Fruit fly (Drosophila melanogaster) whole organism, wandering third instar larva: Measurements from ENCODE around the gene cher.

Experiments
- Dfd ChIP-seq: fragments of >200 bp; optimal IDR thresholded peaks from 2 replicates; lab custom pipeline; 2017; ENCODE audit warnings: missing biosample characterization, missing genetic modification characterization
- Dif ChIP-seq: fragments of 200-275, 200-300 bp; sonication (Bioruptor generic); optimal IDR thresholded peaks from 2 replicates; lab custom pipeline; 2018; ENCODE audit warnings: missing biosample characterization, missing genetic modification characterization; ENCODE audit not compliant: partially characterized antibody
- HLH106 ChIP-seq: fragments of 200-800 bp; optimal IDR thresholded peaks from 3 replicates; lab custom pipeline; 2019; ENCODE audit warnings: missing biosample characterization, mild to moderate bottlenecking, missing genetic modification characterization, moderate library complexity
- Hr78 ChIP-seq: fragments of >200 bp; optimal IDR thresholded peaks from 2 replicates; lab custom pipeline; 2017; ENCODE audit warnings: missing biosample characterization, missing genetic modification characterization
- Jra ChIP-seq: sonication (Bioruptor generic); optimal IDR thresholded peaks from 2 replicates; lab custom pipeline; 2016; ENCODE audit warnings: missing biosample characterization, missing genetic modification characterization
- OdsH ChIP-seq: fragments of 200-800 bp; sonication (Bioruptor generic); optimal IDR thresholded peaks from 2 replicates; lab custom pipeline; 2016; ENCODE audit warnings: missing biosample characterization, mild to moderate bottlenecking, missing genetic modification characterization
- Rel ChIP-seq, 2 experiments: fragments of 200-800 bp; sonication (Bioruptor generic) in 1 of 2; optimal IDR thresholded peaks; 2 replicates in 1 of 2; 3 replicates in 1 of 2; lab custom pipeline; 2016 to 2019; ENCODE audit warnings: mild to moderate bottlenecking in 2 of 2, missing biosample characterization in 2 of 2, missing genetic modification characterization in 2 of 2, moderate library complexity in 1 of 2
- br ChIP-seq: fragments of 200-800 bp; sonication (Bioruptor generic); optimal IDR thresholded peaks from 2 replicates; lab custom pipeline; 2016; ENCODE audit warnings: missing biosample characterization, missing genetic modification characterization
- dsf ChIP-seq: sonication (Bioruptor generic); optimal IDR thresholded peaks from 2 replicates; lab custom pipeline; 2016; ENCODE audit warnings: missing biosample characterization, missing genetic modification characterization, borderline replicate concordance
- foxo ChIP-seq, 2 experiments: fragments of 200-800 bp; sonication (Bioruptor generic); optimal IDR thresholded peaks; 2 replicates in 1 of 2; 3 replicates in 1 of 2; lab custom pipeline; 2016 to 2017; ENCODE audit warnings: missing biosample characterization in 2 of 2, missing genetic modification characterization in 2 of 2
- lola ChIP-seq: fragments of >200 bp; optimal IDR thresholded peaks from 2 replicates; lab custom pipeline; 2017; ENCODE audit warnings: missing biosample characterization, missing genetic modification characterization
- pan ChIP-seq: fragments of >200 bp; optimal IDR thresholded peaks from 2 replicates; lab custom pipeline; 2017
- psq ChIP-seq: fragments of 200-800 bp; sonication (Bioruptor generic); optimal IDR thresholded peaks from 3 replicates; lab custom pipeline; 2017; ENCODE audit warnings: missing biosample characterization, mild to moderate bottlenecking, missing genetic modification characterization, moderate library complexity
- sv ChIP-seq: fragments of 200-800 bp; sonication (Bioruptor generic); optimal IDR thresholded peaks from 3 replicates; lab custom pipeline; 2016; ENCODE audit warnings: missing biosample characterization, missing genetic modification characterization
- tai ChIP-seq: sonication (Bioruptor generic); optimal IDR thresholded peaks from 2 replicates; lab custom pipeline; 2016; ENCODE audit warnings: missing biosample characterization, missing genetic modification characterization
- usp ChIP-seq: fragments of >200 bp; optimal IDR thresholded peaks from 2 replicates; lab custom pipeline; 2017; ENCODE audit warnings: missing biosample characterization, missing genetic modification characterization
- woc ChIP-seq: sonication (Bioruptor generic); optimal IDR thresholded peaks from 2 replicates; lab custom pipeline; 2016; ENCODE audit warnings: missing biosample characterization, mild to moderate bottlenecking, missing genetic modification characterization

cher gene

DNA sequence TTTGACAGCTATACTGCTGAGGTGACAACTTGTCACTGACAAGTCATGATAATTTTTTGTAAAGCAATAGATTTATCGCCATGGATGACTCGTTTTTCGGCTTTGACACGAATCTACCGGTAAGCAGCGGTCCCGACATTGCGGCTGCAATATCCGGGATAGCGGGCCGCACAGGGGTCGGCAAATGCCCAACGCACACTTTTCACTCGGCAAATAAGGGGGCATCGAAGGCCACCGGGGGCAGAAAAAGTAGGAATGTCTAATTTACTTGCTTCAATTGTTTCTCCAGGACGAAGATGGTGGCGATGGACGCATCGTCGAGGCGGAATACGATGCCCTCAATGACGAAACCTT is 81.6 kb downstream of the cher start:
- TF ChIP-seq tai (GFP tag; lab: Kevin White, UChicago) (no peak), Dfd (GFP tag; lab: Kevin White, UChicago) (no peak), Hr78 (GFP tag; lab: Kevin White, UChicago) (no peak), psq (GFP tag; lab: Kevin White, UChicago) (no peak)

DNA sequence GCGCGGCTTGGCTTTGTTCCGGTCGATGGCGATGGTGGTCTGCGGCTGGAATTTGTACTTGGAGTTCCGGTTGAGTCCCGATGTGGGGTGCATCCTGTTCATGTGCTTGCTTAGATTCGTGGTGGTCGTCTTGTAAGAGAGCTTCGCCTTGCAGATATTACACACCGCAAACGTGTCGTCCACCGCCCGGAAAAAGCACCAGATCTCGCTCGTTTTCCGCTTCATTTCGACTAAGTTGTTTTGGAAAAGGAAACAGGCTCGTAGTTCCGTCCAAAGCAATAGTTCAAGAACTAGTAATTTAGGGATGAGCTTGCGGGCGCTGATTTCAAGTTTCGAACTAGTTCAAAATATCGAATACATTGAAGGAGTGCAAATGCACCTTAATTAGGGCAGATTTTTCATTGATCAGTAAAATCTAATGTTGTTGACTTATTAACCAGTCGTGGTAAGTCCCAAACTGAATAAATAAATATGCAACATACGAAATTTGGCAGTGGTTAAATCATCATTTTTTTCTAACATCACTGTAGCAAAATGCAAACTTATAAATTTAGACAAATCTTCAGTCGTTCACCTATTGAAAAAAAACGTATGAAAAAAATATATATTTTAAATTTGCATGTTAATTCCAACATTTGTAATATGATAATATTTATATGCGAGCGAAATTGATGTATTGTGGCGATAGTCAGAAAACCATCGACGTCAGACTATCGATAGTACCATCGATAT is 82.2 kb downstream of the cher start, which contains the start of the genes bdwf and Patr-1:
Gene bdwf (minus strand): TSS at position 299 of the 732 bp plus-strand sequence.
Gene Patr-1 (plus strand): TSS at position 727 of the 732 bp plus-strand sequence.
- TF ChIP-seq lola (GFP tag; lab: Kevin White, UChicago), result no peak
- peak; percentile 19 for TF ChIP-seq psq (GFP tag; lab: Kevin White, UChicago)
- no peak for TF ChIP-seq Rel (GFP tag; optimal IDR thresholded peaks at IDR 0.05; lab: Kevin White, UChicago)
- TF ChIP-seq Rel (tag; optimal IDR thresholded peaks at IDR 0.05; lab: Kevin White, UChicago), result no peak
- TF ChIP-seq woc (GFP tag; lab: Kevin White, UChicago), result peak; percentile 71
- TF ChIP-seq br (GFP tag; lab: Kevin White, UChicago), result no peak
- no peak for TF ChIP-seq Dif (GFP tag; lab: Kevin White, UChicago)
- TF ChIP-seq sv (GFP tag; lab: Kevin White, UChicago), result peak; percentile 25
- peak; percentile 77 for TF ChIP-seq Jra (GFP tag; lab: Kevin White, UChicago)
- peak in 1 of 2 experiments; percentile 51 for TF ChIP-seq foxo (GFP tag; optimal IDR thresholded peaks at IDR 0.05; lab: Kevin White, UChicago)
- TF ChIP-seq usp, result no peak
- peak; percentile 32 for TF ChIP-seq dsf (GFP tag; lab: Kevin White, UChicago)
- peak; percentile 19 for TF ChIP-seq OdsH (GFP tag; lab: Kevin White, UChicago)
- TF ChIP-seq HLH106, result peak; percentile 26
- no peak for TF ChIP-seq pan (lab: Kevin White, UChicago)
